Worm (Caenorhabditis elegans) whole organism, L1 larva: ENCODE results near the gene rpb-12.

Experiments
- C04F5.9 ChIP-seq: sonication (generic microtip); optimal IDR thresholded peaks from 2 replicates; lab custom pipeline; 2016; ENCODE audit warnings: missing genetic modification characterization, missing compliant biosample characterization
- C34B4.2 ChIP-seq: sonication (generic microtip); optimal IDR thresholded peaks from 2 replicates; lab custom pipeline; 2017; ENCODE audit warnings: mild to moderate bottlenecking, missing genetic modification characterization, missing compliant biosample characterization
- Y116A8C.19 ChIP-seq: sonication (generic microtip); optimal IDR thresholded peaks from 2 replicates; lab custom pipeline; 2016; ENCODE audit warnings: missing compliant biosample characterization, missing genetic modification characterization, borderline replicate concordance
- aha-1 ChIP-seq: fragments of 150-350 bp; optimal IDR thresholded peaks from 2 replicates; lab custom pipeline; 2014; ENCODE audit warnings: missing biosample characterization, missing genetic modification characterization
- aly-2 ChIP-seq: fragments of 150-350 bp; optimal IDR thresholded peaks from 2 replicates; lab custom pipeline; 2014; ENCODE audit warnings: missing biosample characterization, missing genetic modification characterization
- blmp-1 ChIP-seq: fragments of 150-350 bp; optimal IDR thresholded peaks from 2 replicates; lab custom pipeline; 2014; ENCODE audit warnings: missing biosample characterization, missing genetic modification characterization
- ceh-8 ChIP-seq: fragments of 200-800 bp; sonication (Bioruptor generic); optimal IDR thresholded peaks from 2 replicates; lab custom pipeline; 2018; ENCODE audit warnings: mild to moderate bottlenecking, missing genetic modification characterization, moderate library complexity, missing compliant biosample characterization
- ceh-90 ChIP-seq: sonication (generic microtip); optimal IDR thresholded peaks from 2 replicates; lab custom pipeline; 2016; ENCODE audit warnings: missing genetic modification characterization, missing compliant biosample characterization
- ces-1 ChIP-seq: fragments of 150-350 bp; optimal IDR thresholded peaks from 2 replicates; lab custom pipeline; 2014; ENCODE audit warnings: missing biosample characterization, missing genetic modification reagents, missing genetic modification characterization
- dpl-1 ChIP-seq, 3 experiments: fragments of 150-350 bp in 2 of 3; sonication (generic microtip) in 1 of 3; optimal IDR thresholded peaks; 2 replicates each; lab custom pipeline; 2014 to 2017; ENCODE audit warnings: missing biosample characterization in 3 of 3, missing genetic modification characterization in 3 of 3, missing genetic modification reagents in 3 of 3
- dsc-1 ChIP-seq: sonication (generic microtip); optimal IDR thresholded peaks from 2 replicates; lab custom pipeline; 2016; ENCODE audit warnings: mild to moderate bottlenecking, missing genetic modification characterization, missing compliant biosample characterization
- egl-13 ChIP-seq: sonication (generic microtip); optimal IDR thresholded peaks from 2 replicates; lab custom pipeline; 2016; ENCODE audit warnings: missing genotype, missing genetic modification reagents, missing genetic modification characterization, missing compliant biosample characterization
- egl-27 ChIP-seq, 2 experiments: fragments of 150-350 bp in 1 of 2; sonication (generic microtip); optimal IDR thresholded peaks; 3 replicates each; lab custom pipeline; 2017 to 2018; ENCODE audit warnings: missing biosample characterization in 2 of 2, missing genetic modification characterization in 2 of 2, missing genetic modification reagents in 2 of 2
- ets-5 ChIP-seq: fragments of 200-800 bp; sonication (Bioruptor generic); IDR thresholded peaks from 2 replicates; pipeline ENCODE4 v1.3.6; 2022; ENCODE audit warnings: missing genetic modification characterization, missing compliant biosample characterization
- fkh-4 ChIP-seq: sonication (generic microtip); optimal IDR thresholded peaks from 2 replicates; lab custom pipeline; 2016; ENCODE audit warnings: missing compliant biosample characterization, missing genetic modification characterization, borderline replicate concordance
- fkh-8 ChIP-seq: sonication (generic microtip); optimal IDR thresholded peaks from 2 replicates; lab custom pipeline; 2016; ENCODE audit warnings: mild to moderate bottlenecking, missing genetic modification characterization, missing compliant biosample characterization
- grh-1 ChIP-seq: fragments of 200-800 bp; sonication (Bioruptor generic); IDR thresholded peaks from 2 replicates; pipeline ENCODE4 v1.3.6; 2022; ENCODE audit warnings: missing genetic modification reagents, missing genetic modification characterization, missing compliant biosample characterization
- hlh-17 ChIP-seq: fragments of 200-800 bp; sonication (Bioruptor generic); optimal IDR thresholded peaks from 2 replicates; lab custom pipeline; 2018; ENCODE audit warnings: missing genetic modification characterization, mild to moderate bottlenecking, missing compliant biosample characterization, moderate library complexity, borderline replicate concordance
- hpl-2 ChIP-seq: fragments of 150-350 bp; optimal IDR thresholded peaks from 2 replicates; lab custom pipeline; 2014; ENCODE audit warnings: missing biosample characterization, missing genetic modification reagents, missing genetic modification characterization
- isw-1 ChIP-seq: fragments of 200-800 bp; sonication (Bioruptor generic); IDR thresholded peaks from 2 replicates; pipeline ENCODE4 v1.3.6; 2022; ENCODE audit warnings: missing genetic modification characterization, missing compliant biosample characterization
- jun-1 ChIP-seq: fragments of 150-350 bp; optimal IDR thresholded peaks from 2 replicates; lab custom pipeline; 2014; ENCODE audit warnings: missing biosample characterization, missing genetic modification reagents, missing genetic modification characterization
- lin-14 ChIP-seq: fragments of 200-800 bp; sonication (Bioruptor generic); optimal IDR thresholded peaks from 2 replicates; lab custom pipeline; 2018; ENCODE audit warnings: mild to moderate bottlenecking, missing genetic modification characterization, moderate library complexity, missing compliant biosample characterization
- lin-35 ChIP-seq, 2 experiments: fragments of 150-350 bp; optimal IDR thresholded peaks; 2 replicates each; lab custom pipeline; 2014; ENCODE audit warnings: missing biosample characterization in 2 of 2, missing genetic modification characterization in 2 of 2, missing genetic modification reagents in 2 of 2
- lin-39 ChIP-seq: fragments of 150-350 bp; optimal IDR thresholded peaks from 2 replicates; lab custom pipeline; 2014; ENCODE audit warnings: missing biosample characterization, missing genetic modification reagents, missing genetic modification characterization
- lir-3 ChIP-seq: sonication (generic microtip); optimal IDR thresholded peaks from 2 replicates; lab custom pipeline; 2016; ENCODE audit warnings: mild to moderate bottlenecking, missing genetic modification characterization, moderate library complexity, missing compliant biosample characterization; ENCODE audit not compliant: poor library complexity
- lsy-2 ChIP-seq, 2 experiments: fragments of 150-350 bp; optimal IDR thresholded peaks; 2 replicates each; lab custom pipeline; 2014; ENCODE audit warnings: missing biosample characterization in 2 of 2, missing genetic modification characterization in 2 of 2
- mdl-1 ChIP-seq, 2 experiments: fragments of 150-350 bp; optimal IDR thresholded peaks; 2 replicates each; lab custom pipeline; 2014 to 2017; ENCODE audit warnings: missing biosample characterization in 2 of 2, missing genetic modification characterization in 2 of 2, inconsistent platforms in 1 of 2
- mef-2 ChIP-seq: fragments of 150-350 bp; optimal IDR thresholded peaks from 2 replicates; lab custom pipeline; 2014; ENCODE audit warnings: missing biosample characterization, missing genetic modification characterization
- mep-1 ChIP-seq: fragments of 150-350 bp; optimal IDR thresholded peaks from 2 replicates; lab custom pipeline; 2014; ENCODE audit warnings: missing biosample characterization, missing genetic modification characterization
- nhr-11 ChIP-seq: fragments of 150-350 bp; optimal IDR thresholded peaks from 2 replicates; lab custom pipeline; 2014; ENCODE audit warnings: missing biosample characterization, missing genetic modification characterization
- nhr-12 ChIP-seq: sonication (generic microtip); optimal IDR thresholded peaks from 2 replicates; lab custom pipeline; 2017; ENCODE audit warnings: missing biosample characterization, missing genetic modification characterization
- nhr-237 ChIP-seq: fragments of 150-350 bp; optimal IDR thresholded peaks from 2 replicates; lab custom pipeline; 2014; ENCODE audit warnings: missing biosample characterization, missing genetic modification characterization
- nhr-28 ChIP-seq: fragments of 150-350 bp; optimal IDR thresholded peaks from 2 replicates; lab custom pipeline; 2014; ENCODE audit warnings: missing biosample characterization, missing genetic modification characterization
- nhr-47 ChIP-seq: sonication (generic microtip); optimal IDR thresholded peaks from 2 replicates; lab custom pipeline; 2016; ENCODE audit warnings: mild to moderate bottlenecking, missing genetic modification characterization, moderate library complexity, missing compliant biosample characterization
- nhr-76 ChIP-seq: sonication (generic microtip); optimal IDR thresholded peaks from 2 replicates; lab custom pipeline; 2017; ENCODE audit warnings: missing biosample characterization, missing genetic modification characterization
- nhr-77 ChIP-seq: fragments of 150-350 bp; optimal IDR thresholded peaks from 2 replicates; lab custom pipeline; 2014; ENCODE audit warnings: missing biosample characterization, missing genetic modification characterization
- nhr-84 ChIP-seq: sonication (generic microtip); optimal IDR thresholded peaks from 2 replicates; lab custom pipeline; 2017; ENCODE audit warnings: missing biosample characterization, missing genetic modification characterization
- pag-3 ChIP-seq: sonication (generic microtip); optimal IDR thresholded peaks from 2 replicates; lab custom pipeline; 2017; ENCODE audit warnings: missing genetic modification characterization, mild to moderate bottlenecking, missing compliant biosample characterization, antibody characterized with exemption, borderline replicate concordance; ENCODE audit not compliant: insufficient read depth
- pax-3 ChIP-seq: fragments of 200-800 bp; sonication (Bioruptor generic); optimal IDR thresholded peaks from 2 replicates; lab custom pipeline; 2018; ENCODE audit warnings: mild to moderate bottlenecking, missing genetic modification characterization, moderate library complexity, missing compliant biosample characterization
- pqm-1 ChIP-seq: sonication (generic microtip); optimal IDR thresholded peaks from 3 replicates; lab custom pipeline; 2017; ENCODE audit warnings: missing biosample characterization, missing genetic modification characterization
- rnt-1 ChIP-seq: sonication (generic microtip); optimal IDR thresholded peaks from 2 replicates; lab custom pipeline; 2016; ENCODE audit warnings: mild to moderate bottlenecking, missing genetic modification characterization, moderate library complexity, missing compliant biosample characterization
- snpc-4 ChIP-seq: fragments of 150-350 bp; optimal IDR thresholded peaks from 2 replicates; lab custom pipeline; 2014; ENCODE audit warnings: missing biosample characterization, missing genetic modification characterization
- sox-4 ChIP-seq: sonication (generic microtip); optimal IDR thresholded peaks from 2 replicates; lab custom pipeline; 2016; ENCODE audit warnings: missing genetic modification characterization, missing compliant biosample characterization
- swsn-7 ChIP-seq: sonication (generic microtip); optimal IDR thresholded peaks from 2 replicates; lab custom pipeline; 2016; ENCODE audit warnings: missing genetic modification characterization, missing compliant biosample characterization
- tbx-2 ChIP-seq: sonication (generic microtip); optimal IDR thresholded peaks from 2 replicates; lab custom pipeline; 2016; ENCODE audit warnings: missing genetic modification characterization, missing compliant biosample characterization
- tlp-1 ChIP-seq: fragments of 150-350 bp; optimal IDR thresholded peaks from 2 replicates; lab custom pipeline; 2014; ENCODE audit warnings: missing biosample characterization, missing genetic modification characterization
- unc-30 ChIP-seq: sonication (generic microtip); optimal IDR thresholded peaks from 2 replicates; lab custom pipeline; 2017; ENCODE audit warnings: missing biosample characterization, missing genetic modification characterization
- unc-98 ChIP-seq: fragments of 200-800 bp; sonication (Bioruptor generic); IDR thresholded peaks from 2 replicates; pipeline ENCODE4 v1.3.6; 2022; ENCODE audit warnings: missing genetic modification characterization, missing compliant biosample characterization
- vab-15 ChIP-seq: sonication (generic microtip); optimal IDR thresholded peaks from 2 replicates; lab custom pipeline; 2017; ENCODE audit warnings: missing genotype, mild to moderate bottlenecking, missing genetic modification characterization, missing compliant biosample characterization
- xbp-1 ChIP-seq: sonication (generic microtip); optimal IDR thresholded peaks from 2 replicates; lab custom pipeline; 2016; ENCODE audit warnings: missing genetic modification characterization, missing compliant biosample characterization
- zip-4 ChIP-seq: fragments of 200-800 bp; sonication (Bioruptor generic); optimal IDR thresholded peaks from 2 replicates; lab custom pipeline; 2018; ENCODE audit warnings: mild to moderate bottlenecking, missing genetic modification characterization, moderate library complexity, missing compliant biosample characterization
- ztf-11 ChIP-seq, 2 experiments: sonication (generic microtip); optimal IDR thresholded peaks; 2 replicates each; lab custom pipeline; 2016 to 2017; ENCODE audit warnings: missing genetic modification characterization in 2 of 2, missing biosample characterization in 1 of 2, missing compliant biosample characterization in 1 of 2

The rpb-12 gene

DNA sequence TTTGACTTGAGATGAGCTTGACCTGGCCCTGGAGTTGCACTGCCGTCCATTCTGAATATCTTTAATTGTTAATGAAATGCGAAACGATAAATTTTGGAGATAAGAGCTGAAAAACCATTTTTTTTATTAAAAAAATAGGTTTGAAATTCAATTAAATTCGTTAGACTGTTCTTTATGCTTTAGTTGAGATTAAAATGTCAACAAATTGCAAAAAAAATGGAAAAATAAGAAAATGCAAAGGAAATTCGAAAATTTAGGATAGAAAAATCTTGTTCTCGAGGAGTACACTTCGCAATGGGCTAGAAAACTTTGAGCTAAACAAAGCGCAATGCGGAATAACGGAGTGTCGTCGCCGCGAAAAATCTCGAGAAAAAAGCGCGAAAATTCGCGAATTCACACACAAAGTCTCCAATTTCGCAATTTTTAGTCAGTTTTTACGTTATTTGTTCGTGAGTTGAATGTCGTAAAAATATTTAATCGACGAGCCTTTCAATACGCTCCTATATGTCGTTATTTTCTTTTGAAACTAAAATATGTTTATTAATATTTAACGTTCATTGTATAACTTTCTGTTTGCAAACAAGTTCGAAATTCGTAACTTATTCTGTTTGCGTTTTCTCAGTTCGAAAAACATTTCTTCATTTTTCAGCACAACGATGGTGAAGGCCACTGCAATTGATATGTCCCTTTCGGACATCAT is at the start of gene rpb-12, which contains the start of gene aly-2:
rpb-12 (minus strand) TSS at position 51 of the 700 bp plus-strand sequence.
aly-2 (plus strand) TSS at position 650 of the 700 bp plus-strand sequence.
- TF ChIP-seq pax-3 (tag; lab: Kevin White, UChicago) (no peak), blmp-1 (tag; lab: Kevin White, UChicago) (peak; percentile 34), ces-1 (no peak), nhr-12 (tag; lab: Kevin White, UChicago) (no peak), dsc-1 (tag; lab: Kevin White, UChicago) (peak; percentile 3), lin-35 (GFP tag; optimal IDR thresholded peaks at IDR 0.05; lab: Kevin White, UChicago) (peak; percentile 78 to 88), aha-1 (tag; lab: Kevin White, UChicago) (no peak), lin-39 (tag; lab: Kevin White, UChicago) (no peak), hpl-2 (GFP tag; lab: Kevin White, UChicago) (no peak), C04F5.9 (tag; lab: Kevin White, UChicago) (no peak), hlh-17 (no peak), dpl-1 (GFP tag; optimal IDR thresholded peaks at IDR 0.05; lab: Kevin White, UChicago) (peak; percentile 74 to 88 (median 79)), rnt-1 (tag; lab: Kevin White, UChicago) (peak; percentile 78), nhr-76 (tag; lab: Kevin White, UChicago) (no peak), C34B4.2 (no peak), ceh-8 (GFP tag; lab: Kevin White, UChicago) (no peak), pqm-1 (no peak), mef-2 (tag; lab: Kevin White, UChicago) (no peak), fkh-8 (tag; lab: Kevin White, UChicago) (peak; percentile 55), nhr-77 (tag; lab: Kevin White, UChicago) (peak; percentile 53), xbp-1 (tag; lab: Kevin White, UChicago) (peak; percentile 51), Y116A8C.19 (tag; lab: Kevin White, UChicago) (no peak), tlp-1 (no peak), nhr-11 (tag; lab: Kevin White, UChicago) (no peak), unc-30 (tag; lab: Kevin White, UChicago) (no peak), zip-4 (GFP tag; lab: Kevin White, UChicago) (peak; percentile 8), swsn-7 (tag; lab: Kevin White, UChicago) (peak; percentile 56), snpc-4 (tag; lab: Kevin White, UChicago) (no peak), fkh-4 (tag; lab: Kevin White, UChicago) (no peak), nhr-28 (tag; lab: Kevin White, UChicago) (no peak), lin-14 (GFP tag; lab: Kevin White, UChicago) (peak; percentile 67), nhr-47 (no peak), grh-1 (no peak), jun-1 (tag; lab: Kevin White, UChicago) (peak; percentile 57), unc-98 (GFP tag; lab: Robert Waterston, UW) (no peak), lsy-2 (tag; optimal IDR thresholded peaks at IDR 0.05; lab: Kevin White, UChicago) (peak; percentile 62 to 76), vab-15 (no peak), aly-2 (tag; lab: Kevin White, UChicago) (peak; percentile 59), lir-3 (no peak), mep-1 (tag; lab: Kevin White, UChicago) (peak; percentile 68), egl-27 (tag; optimal IDR thresholded peaks at IDR 0.05; lab: Kevin White, UChicago) (no peak), pag-3 (no peak), ets-5 (GFP tag; lab: Robert Waterston, UW) (no peak), ceh-90 (tag; lab: Kevin White, UChicago) (no peak), tbx-2 (tag; lab: Kevin White, UChicago) (peak; percentile 62), ztf-11 (tag; optimal IDR thresholded peaks at IDR 0.05; lab: Kevin White, UChicago) (no peak), sox-4 (tag; lab: Kevin White, UChicago) (no peak), mdl-1 (tag; optimal IDR thresholded peaks at IDR 0.05; lab: Kevin White, UChicago) (peak in 1 of 2 experiments; percentile 28), egl-13 (tag; lab: Kevin White, UChicago) (no peak), nhr-84 (no peak), nhr-237 (tag; lab: Kevin White, UChicago) (no peak), isw-1 (peak; percentile 22)
